Worm (Caenorhabditis elegans): ENCODE data around the gene lelo-3.

Gene lelo-3

DNA sequence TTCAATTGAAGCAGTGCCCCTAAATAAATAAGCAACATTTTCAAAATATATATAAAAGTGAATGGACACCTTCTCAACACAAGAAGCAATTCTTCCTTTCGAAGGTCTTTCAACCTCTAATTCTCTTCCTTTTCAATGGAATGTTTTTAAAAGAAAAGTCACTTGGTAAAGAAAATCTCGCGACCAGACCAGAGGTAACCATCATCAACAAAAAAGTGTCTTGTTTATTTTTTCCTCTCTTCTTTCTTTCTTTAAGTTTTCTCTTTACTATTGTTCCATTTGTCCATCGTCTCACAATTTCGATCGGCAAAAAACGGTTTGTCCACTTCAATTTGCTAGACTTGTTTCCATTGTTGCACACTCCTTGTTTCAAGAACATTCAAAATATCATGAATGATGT lies 7.3 kb downstream of the lelo-3 start, which contains the start of gene C09B8.8:
C09B8.8 (plus strand) TSS at position 397 of the 400 bp plus-strand sequence.
- TF ChIP-seq syd-9 (tag; optimal IDR thresholded peaks at IDR 0.05): no peak
- no peak for TF ChIP-seq ceh-19 (GFP tag; optimal IDR thresholded peaks at IDR 0.05)
- TF ChIP-seq ets-4 (tag; optimal IDR thresholded peaks at IDR 0.05): no peak
- TF ChIP-seq elt-4 (tag; optimal IDR thresholded peaks at IDR 0.05): no peak
- no peak for TF ChIP-seq unc-3 (GFP tag; conservative IDR thresholded peaks at IDR 0.05)
- TF ChIP-seq unc-3 (tag; optimal IDR thresholded peaks at IDR 0.05): no peak
- TF ChIP-seq pha-4 (tag; optimal IDR thresholded peaks at IDR 0.05): no peak
- no peak for TF ChIP-seq zip-5 (tag; optimal IDR thresholded peaks at IDR 0.05)
- TF ChIP-seq pqm-1 (tag; optimal IDR thresholded peaks at IDR 0.05): no peak
- TF ChIP-seq unc-86 (tag; optimal IDR thresholded peaks at IDR 0.05): no peak
- TF ChIP-seq ceh-9 (tag; optimal IDR thresholded peaks at IDR 0.05): no peak
- TF ChIP-seq unc-55 (GFP tag; optimal IDR thresholded peaks at IDR 0.05): no peak

DNA sequence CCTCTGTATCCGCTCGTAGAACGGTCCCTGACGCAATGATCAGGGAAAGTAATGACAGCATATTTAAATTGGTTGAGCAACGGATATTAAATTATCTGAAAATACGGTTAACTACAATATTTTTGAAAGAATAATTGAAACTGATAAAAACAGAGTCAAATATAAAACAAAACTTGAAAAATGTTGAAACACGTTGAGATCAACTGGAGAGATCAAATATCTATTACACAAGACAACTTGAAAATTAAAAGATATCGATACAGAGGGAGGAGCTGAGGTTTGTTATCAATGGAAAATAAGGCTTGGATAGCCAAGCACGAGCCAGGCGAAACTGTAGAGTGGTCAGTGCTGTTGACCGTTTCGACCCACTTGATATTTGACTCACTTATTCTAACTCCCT lies 11.8 kb downstream of the lelo-3 start, which contains the start of gene C09B8.3:
C09B8.3 (minus strand) TSS at position 101 of the 400 bp plus-strand sequence.
- TF ChIP-seq ceh-30 (tag; optimal IDR thresholded peaks at IDR 0.05): no peak
- TF ChIP-seq pros-1 (tag; optimal IDR thresholded peaks at IDR 0.05): no peak
- no peak for TF ChIP-seq ahr-1 (tag; optimal IDR thresholded peaks at IDR 0.05)
- TF ChIP-seq pqm-1 (tag; optimal IDR thresholded peaks at IDR 0.05): no peak
- no peak for TF ChIP-seq syd-9 (tag; optimal IDR thresholded peaks at IDR 0.05)
- TF ChIP-seq hlh-6 (tag; optimal IDR thresholded peaks at IDR 0.05): no peak
- TF ChIP-seq hlh-15 (tag; optimal IDR thresholded peaks at IDR 0.05): no peak

DNA sequence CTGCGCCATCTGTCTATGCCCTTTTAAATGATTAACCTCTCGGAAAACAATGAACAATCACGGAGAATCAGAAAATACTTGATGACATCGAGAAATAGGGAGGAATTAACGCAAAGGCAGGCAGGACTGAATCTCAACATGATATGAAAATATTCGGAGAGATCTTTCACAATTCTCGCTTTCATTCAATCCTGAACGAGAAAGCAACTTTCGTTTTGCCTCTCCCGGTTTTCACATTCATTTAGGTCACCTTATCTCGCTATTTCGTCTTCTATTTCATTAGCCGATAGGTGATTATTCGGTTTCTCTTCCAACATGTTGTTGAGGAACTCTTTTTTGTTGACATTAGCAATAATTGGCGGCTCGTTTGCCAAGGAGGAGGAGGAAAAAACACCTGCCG lies 18.1 kb downstream of the lelo-3 start:
- TF ChIP-seq ceh-24 (tag; optimal IDR thresholded peaks at IDR 0.05): no peak
- TF ChIP-seq sox-4 (tag; optimal IDR thresholded peaks at IDR 0.05): no peak
- TF ChIP-seq ets-4 (tag; optimal IDR thresholded peaks at IDR 0.05): no peak
- no peak for TF ChIP-seq unc-86 (tag; optimal IDR thresholded peaks at IDR 0.05)
- TF ChIP-seq dve-1 (tag; optimal IDR thresholded peaks at IDR 0.05): no peak
- no peak for TF ChIP-seq ceh-48 (tag; optimal IDR thresholded peaks at IDR 0.05)
- no peak for TF ChIP-seq ztf-16 (tag; optimal IDR thresholded peaks at IDR 0.05)
- no peak for TF ChIP-seq madf-2 (tag; optimal IDR thresholded peaks at IDR 0.05)
- no peak for TF ChIP-seq syd-9 (tag; optimal IDR thresholded peaks at IDR 0.05)

DNA sequence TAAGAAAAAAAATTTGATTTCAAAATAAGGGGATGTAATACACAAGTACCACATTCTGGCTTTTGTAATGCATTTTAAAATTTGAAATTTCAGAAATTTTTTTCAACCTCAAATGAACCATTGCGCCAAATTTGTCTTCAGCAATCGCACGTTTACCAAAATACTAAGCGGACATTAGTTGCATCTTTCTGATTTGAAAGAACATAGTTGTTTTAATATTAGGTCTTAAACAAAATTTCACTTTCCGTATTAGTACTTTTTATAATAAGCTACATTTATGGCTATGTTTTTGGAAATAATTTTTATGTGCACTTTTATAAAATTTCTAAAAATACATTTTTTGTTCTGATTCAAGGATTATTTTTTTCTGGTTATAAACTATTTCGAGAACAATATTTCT lies 18.5 kb downstream of the lelo-3 start, which contains the start of gene sups-1:
sups-1 (plus strand) TSS at position 301 of the 400 bp plus-strand sequence.
- no peak for TF ChIP-seq ceh-9 (tag; optimal IDR thresholded peaks at IDR 0.05)
- no peak for TF ChIP-seq ceh-19 (GFP tag; optimal IDR thresholded peaks at IDR 0.05)
- TF ChIP-seq pha-2 (tag; optimal IDR thresholded peaks at IDR 0.05): no peak
- no peak for TF ChIP-seq ztf-16 (tag; optimal IDR thresholded peaks at IDR 0.05)
- TF ChIP-seq dve-1 (tag; optimal IDR thresholded peaks at IDR 0.05): no peak
- TF ChIP-seq nfya-1 (tag; optimal IDR thresholded peaks at IDR 0.05): no peak
- no peak for TF ChIP-seq hlh-15 (tag; optimal IDR thresholded peaks at IDR 0.05)

DNA sequence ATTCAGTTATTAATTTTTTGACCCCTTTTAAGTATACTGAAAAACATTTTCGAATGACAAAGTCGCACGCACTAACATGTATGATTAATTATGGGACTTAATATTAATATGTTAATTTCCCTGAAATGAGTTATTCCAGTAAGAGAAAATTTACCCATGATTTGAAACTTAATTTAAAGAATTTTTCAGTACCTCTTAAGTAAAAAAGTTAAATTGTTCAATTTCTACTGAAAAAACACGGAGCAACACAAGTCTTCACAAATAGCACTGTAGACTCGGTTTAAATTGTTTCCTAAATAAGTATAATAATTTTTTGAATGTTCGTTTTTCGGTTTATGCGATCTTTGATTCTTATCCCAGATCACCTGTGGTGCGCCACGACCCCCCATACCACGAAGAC lies 19.9 kb downstream of the lelo-3 start:
- TF ChIP-seq ceh-18 (tag; optimal IDR thresholded peaks at IDR 0.05) (no peak), hlh-8 (tag; optimal IDR thresholded peaks at IDR 0.05) (no peak), nfya-1 (tag; optimal IDR thresholded peaks at IDR 0.05) (no peak), nhr-232 (tag; optimal IDR thresholded peaks at IDR 0.05) (no peak), ceh-14 (tag; optimal IDR thresholded peaks at IDR 0.05) (no peak), elt-4 (tag; optimal IDR thresholded peaks at IDR 0.05) (no peak)

- no peak for TF ChIP-seq ceh-22 (tag; optimal IDR thresholded peaks at IDR 0.05)
- no peak for TF ChIP-seq elt-4 (tag; optimal IDR thresholded peaks at IDR 0.05)
- TF ChIP-seq ets-4 (tag; optimal IDR thresholded peaks at IDR 0.05): no peak
- TF ChIP-seq nhr-232 (tag; optimal IDR thresholded peaks at IDR 0.05): no peak
- TF ChIP-seq dmd-4 (tag; optimal IDR thresholded peaks at IDR 0.05; ENCODE audit: borderline replicate concordance): no peak
- TF ChIP-seq C08G9.2 (tag; optimal IDR thresholded peaks at IDR 0.05): no peak
- TF ChIP-seq hlh-15 (tag; optimal IDR thresholded peaks at IDR 0.05): no peak
- no peak for TF ChIP-seq hlh-8 (tag; optimal IDR thresholded peaks at IDR 0.05)
- no peak for TF ChIP-seq hlh-6 (tag; optimal IDR thresholded peaks at IDR 0.05)
- no peak for TF ChIP-seq C38D4.7 (GFP tag; optimal IDR thresholded peaks at IDR 0.05)
- TF ChIP-seq unc-3 (GFP tag; conservative IDR thresholded peaks at IDR 0.05): no peak
- no peak for TF ChIP-seq unc-3 (tag; optimal IDR thresholded peaks at IDR 0.05)
- TF ChIP-seq pat-9 (tag; optimal IDR thresholded peaks at IDR 0.05): no peak
- TF ChIP-seq zip-5 (tag; optimal IDR thresholded peaks at IDR 0.05): no peak
- TF ChIP-seq odd-2 (tag; optimal IDR thresholded peaks at IDR 0.05): no peak
- TF ChIP-seq ceh-24 (tag; optimal IDR thresholded peaks at IDR 0.05): no peak
- TF ChIP-seq pax-1 (tag; optimal IDR thresholded peaks at IDR 0.05): no peak
- no peak for TF ChIP-seq sdc-2 (tag; optimal IDR thresholded peaks at IDR 0.05)
These were observed 20.9 kb downstream of the lelo-3 start, which contains the start of gene F22F4.4 for ce11 chrX:6001432-6001831. Gene F22F4.4, minus strand, starts transcription at chrX:6001532.
